Worm (Caenorhabditis elegans) whole organism, L4/young adult: Measurements from ENCODE around the gene T28A11.13.

Source experiments
- W03F9.2 ChIP-seq: fragments of 150-350 bp; optimal IDR thresholded peaks from 2 replicates; lab custom pipeline; 2014; ENCODE audit warnings: missing biosample characterization, missing genetic modification characterization
- dao-5 ChIP-seq: sonication (generic microtip); optimal IDR thresholded peaks from 2 replicates; lab custom pipeline; 2016; ENCODE audit warnings: missing genotype, missing genetic modification characterization, moderate library complexity, missing compliant biosample characterization
- him-1 ChIP-seq: sonication (generic microtip); optimal IDR thresholded peaks from 2 replicates; lab custom pipeline; 2016; ENCODE audit warnings: missing genotype, missing genetic modification reagents, missing genetic modification characterization, missing compliant biosample characterization

Gene T28A11.13

DNA sequence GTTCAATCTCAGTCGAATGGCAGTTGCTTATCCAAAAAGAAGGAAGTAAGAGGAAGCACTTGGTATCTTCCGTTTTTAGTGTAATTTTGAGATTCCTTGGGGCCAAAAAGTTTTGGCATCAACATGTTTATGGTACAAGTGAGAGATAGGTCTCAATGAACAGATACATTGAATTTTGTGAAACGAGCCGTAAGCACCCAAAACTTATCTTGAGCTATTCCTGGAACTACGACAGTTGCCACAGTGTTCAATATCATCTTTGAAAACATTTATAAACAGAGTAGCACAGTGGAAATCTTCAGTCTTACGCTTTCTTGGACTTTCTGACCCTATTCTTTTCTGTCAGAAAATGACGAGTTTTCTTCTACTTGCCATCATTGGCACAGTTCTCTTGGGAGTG lies 25.0 kb upstream of the T28A11.13 start, which contains the start of gene T28A11.3:
TSS of gene T28A11.3 (plus strand) at position 301 of the 400 bp plus-strand sequence.
- TF ChIP-seq dao-5 (tag; lab: Kevin White, UChicago) (no peak), W03F9.2 (tag; lab: Kevin White, UChicago) (no peak)

DNA sequence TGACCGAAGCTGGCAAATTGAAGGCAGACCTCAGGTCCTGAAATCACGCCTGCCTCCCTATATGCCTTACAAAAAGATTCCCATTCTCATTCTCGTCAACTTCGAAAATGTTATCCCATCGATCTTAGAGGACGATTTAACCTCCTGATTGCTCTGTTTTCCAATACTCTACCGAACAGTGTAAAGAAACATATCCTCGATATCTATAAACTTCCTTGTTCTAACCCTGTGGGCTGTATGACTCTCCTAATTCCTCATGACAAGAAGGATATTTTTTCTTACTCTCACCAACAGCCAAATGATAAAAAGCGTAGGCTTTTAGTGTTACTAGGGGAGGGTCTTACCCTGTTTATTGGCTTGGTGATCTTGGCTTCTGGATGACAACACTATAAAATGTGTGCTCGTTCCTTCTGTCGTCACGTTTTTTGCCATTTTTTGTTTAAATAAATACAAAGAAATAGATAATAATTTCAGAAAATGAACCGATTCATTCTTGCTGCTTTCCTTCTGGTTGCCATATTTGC lies 23.6 kb upstream of the T28A11.13 start, which contains the start of gene T28A11.4:
TSS of gene T28A11.4 (plus strand) at position 474 of the 524 bp plus-strand sequence.
- TF ChIP-seq dao-5 (tag; lab: Kevin White, UChicago) (no peak), W03F9.2 (tag; lab: Kevin White, UChicago) (no peak), him-1 (tag; lab: Kevin White, UChicago) (no peak)

DNA sequence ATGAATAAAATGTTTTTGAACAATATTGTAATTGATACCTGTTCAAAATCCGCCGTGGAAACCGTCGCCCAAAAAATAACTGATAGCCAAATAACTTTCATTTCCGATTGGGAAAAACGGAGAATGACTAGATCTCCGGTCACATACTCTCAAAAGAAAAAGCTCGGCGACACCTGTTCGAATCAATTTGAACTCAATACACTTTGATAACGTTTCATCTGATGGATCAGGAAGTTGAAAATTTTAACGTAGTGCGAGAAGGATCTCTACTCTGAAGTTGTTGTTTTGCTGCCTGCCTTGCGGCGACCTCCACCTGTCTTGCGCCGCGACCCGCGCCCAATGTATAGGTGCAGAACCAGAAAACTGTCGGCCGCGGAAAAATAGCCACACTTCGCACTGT lies 23.1 kb upstream of the T28A11.13 start, which contains the start of gene T28A11.20:
TSS of gene T28A11.20 (minus strand) at position 101 of the 400 bp plus-strand sequence.
- TF ChIP-seq dao-5 (tag; lab: Kevin White, UChicago) (no peak), him-1 (tag; lab: Kevin White, UChicago) (no peak), W03F9.2 (tag; lab: Kevin White, UChicago) (no peak)

DNA sequence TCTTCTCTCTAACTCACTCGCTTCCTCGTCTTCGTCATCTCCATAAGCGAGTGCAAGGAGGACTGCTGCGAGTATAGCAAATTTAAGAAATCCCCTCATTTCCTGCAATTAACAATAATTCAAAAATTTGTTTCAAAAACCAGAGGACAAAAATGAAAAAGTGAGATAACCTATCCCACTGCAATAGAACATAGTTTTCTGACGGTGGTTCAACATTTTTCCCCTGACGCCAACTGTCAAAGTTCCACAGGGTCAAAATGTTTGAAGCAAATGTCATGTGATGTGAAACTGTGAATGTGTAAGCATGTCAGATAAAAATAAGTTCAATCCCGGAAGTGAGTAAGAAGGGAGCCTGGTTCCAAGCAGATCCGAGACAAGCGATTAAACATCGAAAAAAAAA lies 19.4 kb upstream of the T28A11.13 start, which contains the start of gene T28A11.19:
TSS of gene T28A11.19 (minus strand) at position 108 of the 400 bp plus-strand sequence.
- TF ChIP-seq W03F9.2 (tag; lab: Kevin White, UChicago) (no peak), him-1 (tag; lab: Kevin White, UChicago) (no peak), dao-5 (tag; lab: Kevin White, UChicago) (no peak)

DNA sequence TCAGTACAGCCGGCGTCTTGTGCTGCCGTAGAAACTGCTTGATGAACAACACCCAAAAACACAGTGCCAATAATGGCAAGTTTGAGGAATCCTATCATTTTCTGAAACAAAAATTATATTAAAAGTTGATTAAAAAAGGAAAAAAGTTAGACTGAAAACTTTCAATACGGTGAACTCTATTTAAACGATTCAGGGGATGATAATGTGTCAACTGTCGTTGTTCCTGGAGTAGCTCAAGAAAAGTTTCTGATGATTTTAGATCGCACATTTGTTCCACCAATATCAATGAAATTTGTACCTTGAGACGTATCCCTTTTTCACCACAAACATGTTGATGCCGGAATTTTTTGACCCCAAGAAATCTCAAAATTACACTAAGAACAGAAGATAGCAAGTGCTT lies 17.9 kb upstream of the T28A11.13 start, which contains the start of gene T28A11.18:
TSS of gene T28A11.18 (minus strand) at position 101 of the 400 bp plus-strand sequence.
- TF ChIP-seq W03F9.2 (tag; lab: Kevin White, UChicago) (no peak), dao-5 (tag; lab: Kevin White, UChicago) (no peak), him-1 (tag; lab: Kevin White, UChicago) (no peak)

DNA sequence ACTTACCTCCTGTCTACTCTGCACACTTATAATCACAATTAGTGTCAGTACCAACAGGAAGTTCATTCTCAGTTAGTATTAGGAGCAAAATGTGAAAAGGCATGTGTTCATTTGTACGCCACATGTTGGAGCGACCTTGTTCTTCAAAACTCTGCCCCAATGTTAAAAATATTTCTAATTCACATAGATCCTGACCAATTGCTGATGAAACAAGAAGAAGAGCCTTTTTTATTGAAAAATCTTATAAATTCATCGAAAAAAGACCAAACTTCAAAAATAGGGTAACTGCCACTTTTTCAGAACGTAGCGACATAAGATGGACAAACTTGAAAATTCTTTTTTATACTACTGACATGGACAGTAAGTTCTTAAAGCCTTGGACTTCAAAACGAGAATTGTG lies 16.1 kb upstream of the T28A11.13 start, which contains the start of gene T28A11.17:
TSS of gene T28A11.17 (minus strand) at position 101 of the 400 bp plus-strand sequence.
- no peak for TF ChIP-seq him-1 (tag; lab: Kevin White, UChicago)
- no peak for TF ChIP-seq W03F9.2 (tag; lab: Kevin White, UChicago)
- no peak for TF ChIP-seq dao-5 (tag; lab: Kevin White, UChicago)

DNA sequence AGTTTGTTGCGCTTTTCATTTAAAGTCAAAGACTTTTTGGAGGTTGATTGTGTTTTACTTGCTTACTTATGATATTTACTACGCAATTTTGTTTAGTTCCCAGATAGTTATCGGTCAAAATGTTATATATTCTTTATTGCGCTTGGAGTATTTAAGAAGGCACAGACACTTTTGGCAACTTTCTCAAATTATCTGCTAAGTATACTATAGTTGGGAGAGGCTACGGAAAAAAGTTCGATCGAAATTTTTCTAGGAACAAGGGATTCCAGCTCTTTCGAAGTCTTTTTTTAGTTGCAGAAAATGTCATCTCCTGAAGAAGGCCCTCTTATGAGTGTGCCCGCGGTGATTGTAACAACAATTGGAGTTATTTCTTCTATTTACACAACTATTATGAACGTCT lies 10.0 kb upstream of the T28A11.13 start, which contains the start of gene srbc-5:
TSS of gene srbc-5 (plus strand) at position 301 of the 400 bp plus-strand sequence.
- TF ChIP-seq dao-5 (tag; lab: Kevin White, UChicago): no peak
- TF ChIP-seq W03F9.2 (tag; lab: Kevin White, UChicago): no peak
- no peak for TF ChIP-seq him-1 (tag; lab: Kevin White, UChicago)

DNA sequence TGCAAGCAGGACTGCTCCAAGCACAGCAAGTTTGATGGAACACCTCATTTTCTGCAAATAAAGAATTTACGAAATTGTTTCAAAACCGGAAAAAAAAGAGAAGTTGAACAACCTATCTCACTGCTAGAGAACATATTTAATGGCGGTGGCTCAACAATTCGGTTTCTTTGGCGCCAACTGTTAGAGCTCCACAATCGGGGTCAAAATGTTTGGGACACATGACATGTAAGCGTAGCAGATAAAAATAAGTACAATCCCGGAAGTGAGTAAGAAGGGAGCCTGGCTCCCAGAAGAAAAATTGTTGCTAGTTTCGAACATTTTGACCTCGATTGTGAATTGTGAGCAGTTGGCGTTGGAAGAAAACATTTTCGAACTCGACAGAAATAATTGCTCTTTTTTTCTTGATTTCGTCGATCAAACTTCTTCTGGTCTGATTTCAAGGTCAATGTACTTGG lies 9.1 kb upstream of the T28A11.13 start, which contains the start of gene T28A11.16:
TSS of gene T28A11.16 (minus strand) at position 51 of the 455 bp plus-strand sequence.
- TF ChIP-seq W03F9.2 (tag; lab: Kevin White, UChicago) (no peak), dao-5 (tag; lab: Kevin White, UChicago) (no peak), him-1 (tag; lab: Kevin White, UChicago) (no peak)

DNA sequence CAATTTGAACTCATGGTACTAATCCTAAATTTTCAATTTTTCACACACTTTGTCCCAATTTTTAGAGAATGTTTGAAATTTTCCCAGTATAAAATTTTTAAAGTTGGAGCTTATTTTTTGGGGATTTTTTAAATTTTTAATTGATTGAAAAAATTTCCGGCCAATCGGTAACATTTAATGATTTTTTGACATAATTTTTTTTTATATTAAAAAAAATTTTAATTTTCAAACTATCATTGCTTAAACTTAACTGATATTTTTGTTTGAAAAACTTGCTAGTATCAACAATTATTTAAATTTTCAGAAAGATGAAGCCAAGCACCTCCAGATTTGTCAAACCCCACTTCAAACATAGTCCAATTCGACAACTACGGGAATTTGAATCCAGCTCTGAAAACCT lies 7.2 kb upstream of the T28A11.13 start, which contains the start of gene T28A11.22:
TSS of gene T28A11.22 (plus strand) at position 301 of the 400 bp plus-strand sequence.
- TF ChIP-seq him-1 (tag; lab: Kevin White, UChicago) (no peak), dao-5 (tag; lab: Kevin White, UChicago) (no peak), W03F9.2 (tag; lab: Kevin White, UChicago) (no peak)

DNA sequence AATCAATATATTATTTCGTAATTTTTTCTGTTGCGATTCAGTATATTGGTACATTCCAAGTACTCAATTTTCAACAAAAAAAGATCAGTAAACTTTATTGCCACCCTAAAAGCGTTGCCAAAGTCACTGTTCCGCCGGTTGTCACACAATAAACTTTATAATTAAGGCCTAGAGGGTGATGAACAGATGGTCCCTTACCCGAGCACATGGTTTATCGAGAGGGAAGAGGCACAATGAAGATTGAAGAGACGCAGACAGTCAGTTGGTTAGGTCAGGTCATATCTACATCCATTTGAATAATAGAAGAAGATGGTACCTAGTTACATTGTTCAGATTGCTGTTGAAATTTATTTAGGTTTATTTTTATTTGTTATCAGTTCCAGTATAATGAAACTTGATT lies 6.8 kb upstream of the T28A11.13 start:
- TF ChIP-seq W03F9.2 (tag; lab: Kevin White, UChicago) (no peak), dao-5 (tag; lab: Kevin White, UChicago) (no peak), him-1 (tag; lab: Kevin White, UChicago) (no peak)

DNA sequence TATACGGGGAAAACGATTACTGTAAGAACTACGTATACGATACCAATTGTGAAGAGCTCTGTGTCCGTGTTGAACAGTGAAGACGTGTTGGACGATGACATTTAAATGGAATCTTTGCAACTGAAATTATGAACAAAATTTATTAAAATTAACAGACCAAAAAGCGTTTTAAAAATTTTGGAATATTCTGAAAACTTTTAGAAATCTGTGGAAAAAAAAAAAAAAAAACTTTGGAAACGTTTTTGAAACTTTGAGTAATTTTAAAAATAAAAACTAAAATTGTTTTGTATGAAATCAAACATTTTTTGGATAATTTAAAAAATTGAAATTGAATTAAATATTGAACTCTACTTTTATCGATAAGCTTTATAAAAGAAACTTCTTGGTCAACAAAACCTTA lies 6.0 kb upstream of the T28A11.13 start, which contains the start of gene srt-63:
TSS of gene srt-63 (minus strand) at position 101 of the 400 bp plus-strand sequence.
- no peak for TF ChIP-seq W03F9.2 (tag; lab: Kevin White, UChicago)
- no peak for TF ChIP-seq dao-5 (tag; lab: Kevin White, UChicago)
- no peak for TF ChIP-seq him-1 (tag; lab: Kevin White, UChicago)

DNA sequence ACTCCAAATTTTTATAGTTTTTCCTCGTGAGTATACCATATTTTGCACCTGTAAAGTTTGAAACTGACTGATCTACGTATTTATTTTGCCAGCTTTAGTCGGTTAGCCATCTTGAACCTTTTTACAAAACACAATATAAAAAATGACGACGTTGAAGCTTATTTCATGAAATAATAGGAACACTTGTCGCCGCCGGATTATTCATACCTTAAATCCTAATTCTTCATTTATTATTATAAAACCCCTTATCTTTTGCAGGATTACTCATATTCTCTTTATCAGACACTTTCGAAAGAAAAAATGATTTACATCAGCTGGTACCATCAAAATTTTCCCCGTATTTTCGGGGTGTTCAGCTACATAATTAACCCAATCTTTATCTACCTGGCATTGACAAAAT lies 2.5 kb downstream of the T28A11.13 start, which contains the start of gene srj-8:
TSS of gene srj-8 (plus strand) at position 301 of the 400 bp plus-strand sequence.
- no peak for TF ChIP-seq W03F9.2 (tag; lab: Kevin White, UChicago)
- TF ChIP-seq him-1 (tag; lab: Kevin White, UChicago): no peak
- no peak for TF ChIP-seq dao-5 (tag; lab: Kevin White, UChicago)

DNA sequence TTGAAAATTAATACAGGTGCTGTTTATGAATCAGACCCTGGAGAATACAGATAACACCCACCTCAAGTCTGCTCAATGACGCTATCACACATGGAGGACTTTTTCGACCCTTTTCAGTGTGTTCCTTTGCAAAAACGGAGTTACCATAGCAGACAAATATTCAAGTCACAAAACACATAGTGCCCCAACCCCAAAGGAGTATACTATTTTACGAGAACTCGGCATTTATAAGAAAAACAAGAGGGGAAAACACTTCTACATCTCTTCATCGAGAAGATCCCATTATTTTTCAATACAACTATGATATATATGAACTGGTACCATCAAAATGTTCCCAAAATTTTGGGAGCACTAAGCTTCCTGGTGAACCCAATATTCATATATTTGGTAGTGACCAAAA lies 5.3 kb downstream of the T28A11.13 start, which contains the start of gene srj-7:
TSS of gene srj-7 (plus strand) at position 301 of the 400 bp plus-strand sequence.
- no peak for TF ChIP-seq dao-5 (tag; lab: Kevin White, UChicago)
- no peak for TF ChIP-seq W03F9.2 (tag; lab: Kevin White, UChicago)
- no peak for TF ChIP-seq him-1 (tag; lab: Kevin White, UChicago)
